Fruit fly (Drosophila melanogaster): ENCODE results near the gene CG11885.

Gene CG11885

dm6 chr2L:441927-442691 lies 20.9 kb upstream of the CG11885 start (continued):
- TF ChIP-seq da (GFP tag; optimal IDR thresholded peaks at IDR 0.05) (no peak), HLH54F (GFP tag; optimal IDR thresholded peaks at IDR 0.05) (peak; percentile 40), Ets65A (GFP tag) (peak; percentile 97), CG6854 (GFP tag; optimal IDR thresholded peaks at IDR 0.05) (peak; percentile 42), dmrt11E (tag; optimal IDR thresholded peaks at IDR 0.05) (peak; percentile 90), Sry-δ (GFP tag; optimal IDR thresholded peaks at IDR 0.05) (peak; percentile 12), ash1 (GFP tag; optimal IDR thresholded peaks at IDR 0.05) (no peak), HLH4C (GFP tag; IDR thresholded peaks at IDR 0.05; ENCODE audit: partially characterized antibody) (no peak), Six4 (GFP tag; optimal IDR thresholded peaks at IDR 0.05) (peak; percentile 78), Lpt (GFP tag; optimal IDR thresholded peaks at IDR 0.05) (no peak), CG2678 (tag; optimal IDR thresholded peaks at IDR 0.05) (no peak)

dm6 chr2L:441455-441730 lies 20.1 kb upstream of the CG11885 start:
- TF ChIP-seq NC2α (GFP tag; optimal IDR thresholded peaks at IDR 0.05) (no peak), CG7745 (tag; optimal IDR thresholded peaks at IDR 0.05) (peak; percentile 51), Bteb2 (GFP tag; optimal IDR thresholded peaks at IDR 0.05) (no peak), pzg (GFP tag; optimal IDR thresholded peaks at IDR 0.05) (no peak), CG12391 (tag; optimal IDR thresholded peaks at IDR 0.05) (no peak), Dad (GFP tag; optimal IDR thresholded peaks at IDR 0.05) (no peak), sd (tag; optimal IDR thresholded peaks at IDR 0.05) (peak; percentile 26), HHEX (GFP tag; optimal IDR thresholded peaks at IDR 0.05) (no peak), Med (GFP tag) (peak; percentile 30), Dfd (GFP tag; optimal IDR thresholded peaks at IDR 0.05) (no peak), kni (GFP tag; optimal IDR thresholded peaks at IDR 0.05) (peak; percentile 13), CG13424 (tag; optimal IDR thresholded peaks at IDR 0.05) (no peak), CG34376 (GFP tag; optimal IDR thresholded peaks at IDR 0.05) (no peak), CG17385 (GFP tag; optimal IDR thresholded peaks at IDR 0.05) (no peak), HLH3B (GFP tag; IDR thresholded peaks at IDR 0.05) (no peak), Opbp (GFP tag; IDR thresholded peaks at IDR 0.05; ENCODE audit: partially characterized antibody) (0 out of 3 replicates have a peak, but pooled peaks have one; percentile 27)

dm6 chr2L:440638-441454 lies 19.6 kb upstream of the CG11885 start:
- TF ChIP-seq ro (GFP tag; IDR thresholded peaks at IDR 0.05) (no peak), Atf3 (GFP tag; optimal IDR thresholded peaks at IDR 0.05) (no peak), zen2 (GFP tag; IDR thresholded peaks at IDR 0.05; ENCODE audit: partially characterized antibody) (no peak), CG17612 (GFP tag; IDR thresholded peaks at IDR 0.05) (no peak), CG11085 (GFP tag; IDR thresholded peaks at IDR 0.05) (no peak), CG3726 (GFP tag; IDR thresholded peaks at IDR 0.05) (no peak), cato (GFP tag; optimal IDR thresholded peaks at IDR 0.05; ENCODE audit: borderline replicate concordance) (no peak), CG12219 (GFP tag; optimal IDR thresholded peaks at IDR 0.05) (no peak), CG15269 (tag; optimal IDR thresholded peaks at IDR 0.05) (no peak), dan (GFP tag; IDR thresholded peaks at IDR 0.05) (no peak; the same call in 1 of the 2 replicates), Dp (GFP tag; optimal IDR thresholded peaks at IDR 0.05) (no peak), CG12744 (GFP tag; optimal IDR thresholded peaks at IDR 0.05) (no peak), Gug (GFP tag; IDR thresholded peaks at IDR 0.05) (no peak), CG18476 (GFP tag; optimal IDR thresholded peaks at IDR 0.05) (peak; percentile 1), BEAF-32 (GFP tag; optimal IDR thresholded peaks at IDR 0.05) (no peak), CG7928 (GFP tag; optimal IDR thresholded peaks at IDR 0.05) (no peak), slp2 (GFP tag; optimal IDR thresholded peaks at IDR 0.05) (no peak), Kr (GFP tag; optimal IDR thresholded peaks at IDR 0.05) (peak; percentile 18), toy (GFP tag; IDR thresholded peaks at IDR 0.05) (no peak), Ets65A (GFP tag) (no peak), mam (GFP tag; optimal IDR thresholded peaks at IDR 0.05) (no peak)

Data from whole organism, embryonic.